Worm (Caenorhabditis elegans) whole organism, L2 larva: Measurements from ENCODE around the gene ztf-1.

Experiments used
- C34F6.9 ChIP-seq: fragments of 150-350 bp; optimal IDR thresholded peaks from 2 replicates; lab custom pipeline; 2014; ENCODE audit warnings: missing biosample characterization, missing genetic modification characterization
- F13H6.1 ChIP-seq: sonication (generic microtip); optimal IDR thresholded peaks from 2 replicates; lab custom pipeline; 2016; ENCODE audit warnings: missing genetic modification characterization, missing compliant biosample characterization
- R02D3.7 ChIP-seq: fragments of 150-350 bp; optimal IDR thresholded peaks from 2 replicates; lab custom pipeline; 2014; ENCODE audit warnings: missing biosample characterization, missing genetic modification characterization
- Y55F3AM.14 ChIP-seq: fragments of 200-800 bp; sonication (Bioruptor generic); optimal IDR thresholded peaks from 2 replicates; lab custom pipeline; 2018; ENCODE audit warnings: mild to moderate bottlenecking, missing genetic modification characterization, missing compliant biosample characterization
- ZK546.5 ChIP-seq: sonication (generic microtip); optimal IDR thresholded peaks from 2 replicates; lab custom pipeline; 2017; ENCODE audit warnings: missing biosample characterization, missing genetic modification characterization
- alr-1 ChIP-seq: fragments of 150-350 bp; optimal IDR thresholded peaks from 2 replicates; lab custom pipeline; 2014; ENCODE audit warnings: missing biosample characterization, missing genetic modification characterization
- aly-2 ChIP-seq: fragments of 150-350 bp; optimal IDR thresholded peaks from 2 replicates; lab custom pipeline; 2014; ENCODE audit warnings: missing biosample characterization, missing genetic modification characterization
- ama-1 ChIP-seq: fragments of 150-350 bp; optimal IDR thresholded peaks from 2 replicates; lab custom pipeline; 2018; ENCODE audit warnings: inconsistent platforms
- blmp-1 ChIP-seq: sonication (generic microtip); optimal IDR thresholded peaks from 2 replicates; lab custom pipeline; 2017; ENCODE audit warnings: missing genetic modification characterization, mild to moderate bottlenecking, missing compliant biosample characterization, antibody characterized with exemption, moderate library complexity; ENCODE audit not compliant: insufficient read depth
- ceh-16 ChIP-seq: fragments of 150-350 bp; optimal IDR thresholded peaks from 2 replicates; lab custom pipeline; 2014; ENCODE audit warnings: missing biosample characterization, missing genetic modification characterization
- ceh-82 ChIP-seq: fragments of 150-350 bp; optimal IDR thresholded peaks from 2 replicates; lab custom pipeline; 2014; ENCODE audit warnings: missing biosample characterization, missing genetic modification characterization
- crh-2 ChIP-seq: sonication (generic microtip); optimal IDR thresholded peaks from 2 replicates; lab custom pipeline; 2017; ENCODE audit warnings: missing biosample characterization, missing genetic modification characterization
- dmd-4 ChIP-seq: sonication (generic microtip); optimal IDR thresholded peaks from 2 replicates; lab custom pipeline; 2017; ENCODE audit warnings: missing biosample characterization, missing genetic modification characterization
- egl-27 ChIP-seq: sonication (generic microtip); optimal IDR thresholded peaks from 3 replicates; lab custom pipeline; 2017; ENCODE audit warnings: missing biosample characterization, missing genetic modification reagents, missing genetic modification characterization
- elt-1 ChIP-seq: fragments of 150-350 bp; optimal IDR thresholded peaks from 2 replicates; lab custom pipeline; 2014; ENCODE audit warnings: missing biosample characterization, missing genetic modification characterization
- elt-3 ChIP-seq: sonication (generic microtip); optimal IDR thresholded peaks from 2 replicates; lab custom pipeline; 2017; ENCODE audit warnings: missing biosample characterization, missing genetic modification characterization
- fos-1 ChIP-seq: fragments of 150-350 bp; optimal IDR thresholded peaks from 2 replicates; lab custom pipeline; 2014; ENCODE audit warnings: missing biosample characterization, missing genetic modification characterization
- gmeb-1 ChIP-seq: fragments of 150-350 bp; optimal IDR thresholded peaks from 2 replicates; lab custom pipeline; 2014; ENCODE audit warnings: missing biosample characterization, missing genetic modification characterization
- lin-11 ChIP-seq: fragments of 150-350 bp; sonication (generic microtip); optimal IDR thresholded peaks from 2 replicates; lab custom pipeline; 2014; ENCODE audit warnings: missing biosample characterization, missing genetic modification characterization, inconsistent platforms, mixed read lengths
- lin-13 ChIP-seq: fragments of 150-350 bp; optimal IDR thresholded peaks from 2 replicates; lab custom pipeline; 2014; ENCODE audit warnings: missing biosample characterization, missing genetic modification reagents, missing genetic modification characterization
- lin-39 ChIP-seq: fragments of 150-350 bp; optimal IDR thresholded peaks from 2 replicates; lab custom pipeline; 2014; ENCODE audit warnings: missing biosample characterization, missing genetic modification reagents, missing genetic modification characterization
- lsy-2 ChIP-seq, 2 experiments: fragments of 150-350 bp in 1 of 2; sonication (generic microtip) in 1 of 2; optimal IDR thresholded peaks; 2 replicates each; lab custom pipeline; 2014 to 2017; ENCODE audit warnings: missing biosample characterization in 2 of 2, missing genetic modification characterization in 2 of 2
- mab-5 ChIP-seq: fragments of 150-350 bp; optimal IDR thresholded peaks from 2 replicates; lab custom pipeline; 2014; ENCODE audit warnings: missing biosample characterization, missing genetic modification characterization
- mbf-1 ChIP-seq: sonication (generic microtip); optimal IDR thresholded peaks from 2 replicates; lab custom pipeline; 2017; ENCODE audit warnings: missing biosample characterization, missing genetic modification characterization
- mdl-1 ChIP-seq, 2 experiments: fragments of 150-350 bp in 1 of 2; sonication (generic microtip) in 1 of 2; optimal IDR thresholded peaks; 2 replicates each; lab custom pipeline; 2017; ENCODE audit warnings: missing biosample characterization in 2 of 2, missing genetic modification characterization in 2 of 2
- nhr-10 ChIP-seq: sonication (generic microtip); optimal IDR thresholded peaks from 2 replicates; lab custom pipeline; 2017; ENCODE audit warnings: missing biosample characterization, missing genetic modification characterization
- nhr-11 ChIP-seq: fragments of 150-350 bp; optimal IDR thresholded peaks from 2 replicates; lab custom pipeline; 2014; ENCODE audit warnings: missing biosample characterization, missing genetic modification characterization
- nhr-12 ChIP-seq: fragments of 150-350 bp; optimal IDR thresholded peaks from 2 replicates; lab custom pipeline; 2014; ENCODE audit warnings: missing biosample characterization, missing genetic modification characterization
- nhr-129 ChIP-seq: fragments of 150-350 bp; optimal IDR thresholded peaks from 2 replicates; lab custom pipeline; 2014; ENCODE audit warnings: missing biosample characterization, missing genetic modification characterization
- nhr-21 ChIP-seq: fragments of 150-350 bp; optimal IDR thresholded peaks from 2 replicates; lab custom pipeline; 2014; ENCODE audit warnings: missing biosample characterization, missing genetic modification characterization
- nhr-23 ChIP-seq: fragments of 150-350 bp; optimal IDR thresholded peaks from 2 replicates; lab custom pipeline; 2014; ENCODE audit warnings: missing biosample characterization, missing genetic modification reagents, missing genetic modification characterization
- nhr-237 ChIP-seq: fragments of 150-350 bp; optimal IDR thresholded peaks from 2 replicates; lab custom pipeline; 2014; ENCODE audit warnings: missing biosample characterization, missing genetic modification characterization
- nhr-25 ChIP-seq: fragments of 150-350 bp; sonication (generic microtip); optimal IDR thresholded peaks from 3 replicates; lab custom pipeline; 2014; ENCODE audit warnings: missing biosample characterization, missing genetic modification characterization
- nhr-6 ChIP-seq: fragments of 150-350 bp; optimal IDR thresholded peaks from 2 replicates; lab custom pipeline; 2014; ENCODE audit warnings: missing biosample characterization, missing genetic modification characterization
- nhr-77 ChIP-seq: fragments of 150-350 bp; optimal IDR thresholded peaks from 2 replicates; lab custom pipeline; 2014; ENCODE audit warnings: missing biosample characterization, missing genetic modification characterization
- peb-1 ChIP-seq: fragments of 150-350 bp; optimal IDR thresholded peaks from 2 replicates; lab custom pipeline; 2014; ENCODE audit warnings: missing biosample characterization, missing genetic modification characterization
- sem-4 ChIP-seq: fragments of 150-350 bp; optimal IDR thresholded peaks from 2 replicates; lab custom pipeline; 2014; ENCODE audit warnings: missing biosample characterization, missing genetic modification reagents, missing genetic modification characterization
- skn-1 ChIP-seq: sonication (generic microtip); optimal IDR thresholded peaks from 2 replicates; lab custom pipeline; 2017; ENCODE audit warnings: missing biosample characterization, missing genetic modification characterization
- sma-3 ChIP-seq: sonication (generic microtip); optimal IDR thresholded peaks from 2 replicates; lab custom pipeline; 2016; ENCODE audit warnings: missing genetic modification reagents, missing genetic modification characterization, missing compliant biosample characterization
- sma-9 ChIP-seq, 2 experiments: fragments of 150-350 bp in 1 of 2; sonication (generic microtip) in 1 of 2; optimal IDR thresholded peaks; 2 replicates each; lab custom pipeline; 2014 to 2016; ENCODE audit warnings: missing genetic modification characterization in 2 of 2, mild to moderate bottlenecking in 1 of 2, missing biosample characterization in 1 of 2, missing compliant biosample characterization in 1 of 2, missing genetic modification reagents in 1 of 2, moderate library complexity in 1 of 2
- snpc-4 ChIP-seq: fragments of 150-350 bp; optimal IDR thresholded peaks from 2 replicates; lab custom pipeline; 2014; ENCODE audit warnings: missing biosample characterization, missing genetic modification characterization
- unc-39 ChIP-seq: fragments of 150-350 bp; optimal IDR thresholded peaks from 2 replicates; lab custom pipeline; 2014; ENCODE audit warnings: missing biosample characterization, missing genetic modification characterization
- unc-55 ChIP-seq: fragments of 150-350 bp; sonication (generic microtip); optimal IDR thresholded peaks from 3 replicates; lab custom pipeline; 2014; ENCODE audit warnings: missing biosample characterization, missing genetic modification reagents, missing genetic modification characterization
- unc-62 ChIP-seq: fragments of 150-350 bp; optimal IDR thresholded peaks from 2 replicates; lab custom pipeline; 2014; ENCODE audit warnings: missing biosample characterization, missing genetic modification reagents, missing genetic modification characterization
- zag-1 ChIP-seq: fragments of 150-350 bp; optimal IDR thresholded peaks from 2 replicates; lab custom pipeline; 2014; ENCODE audit warnings: missing biosample characterization, missing genetic modification characterization
- ztf-1 ChIP-seq: fragments of 200-800 bp; sonication (Bioruptor generic); conservative IDR thresholded peaks from 2 replicates; pipeline ENCODE4 v1.3.6; 2022; ENCODE audit warnings: missing genetic modification characterization, missing compliant biosample characterization
- ztf-11 ChIP-seq: sonication (generic microtip); optimal IDR thresholded peaks from 2 replicates; lab custom pipeline; 2017; ENCODE audit warnings: missing biosample characterization, missing genetic modification characterization
- ztf-4 ChIP-seq: fragments of 150-350 bp; optimal IDR thresholded peaks from 2 replicates; lab custom pipeline; 2014; ENCODE audit warnings: missing biosample characterization, missing genetic modification characterization

Gene ztf-1

DNA sequence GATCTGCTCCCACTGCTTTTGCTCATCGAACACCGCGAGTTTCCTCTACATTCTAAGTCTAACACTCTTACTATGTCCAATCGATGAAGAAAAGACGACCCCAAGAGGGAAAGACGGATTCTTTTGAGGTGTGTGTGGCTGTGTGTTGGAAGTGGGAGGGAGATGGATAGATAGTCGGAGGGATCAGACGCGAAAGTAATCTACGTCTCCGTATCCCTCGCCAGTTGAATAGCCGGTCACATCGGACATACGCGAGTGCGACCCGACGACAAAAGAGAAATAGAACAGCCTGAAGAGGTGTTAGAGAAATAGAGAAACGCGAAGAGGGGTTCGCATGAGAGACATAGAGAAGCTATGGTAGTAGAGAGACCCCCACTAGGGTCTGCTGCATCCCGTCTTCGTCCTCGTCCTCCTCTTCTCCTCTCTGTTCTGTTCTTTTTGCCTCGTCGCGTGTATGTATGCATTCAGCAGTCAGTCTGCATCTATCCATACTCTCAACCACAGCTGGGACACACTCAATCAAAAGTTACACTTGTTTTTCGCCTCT lies 3.5 kb upstream of the ztf-1 start:
- TF ChIP-seq snpc-4 (tag; lab: Kevin White, UChicago) (peak; percentile 95), nhr-129 (tag; lab: Kevin White, UChicago) (peak; percentile 90), zag-1 (peak; percentile 98), ama-1 (peak; percentile 82), fos-1 (tag; lab: Kevin White, UChicago) (peak; percentile 97), ztf-4 (peak; percentile 96), elt-3 (no peak), lin-39 (tag; lab: Kevin White, UChicago) (peak; percentile 48), ztf-11 (tag; lab: Kevin White, UChicago) (peak; percentile 13), ZK546.5 (tag; lab: Kevin White, UChicago) (peak; percentile 63), dmd-4 (tag; lab: Kevin White, UChicago) (no peak), blmp-1 (tag; lab: Kevin White, UChicago) (peak; percentile 87), mab-5 (tag; lab: Kevin White, UChicago) (peak; percentile 87), aly-2 (tag; lab: Kevin White, UChicago) (no peak), crh-2 (tag; lab: Kevin White, UChicago) (peak; percentile 96), elt-1 (tag; lab: Kevin White, UChicago) (no peak), nhr-25 (tag; lab: Kevin White, UChicago) (peak; percentile 97), lsy-2 (tag; optimal IDR thresholded peaks at IDR 0.05; lab: Kevin White, UChicago) (peak; percentile 83 to 95), nhr-10 (tag; lab: Kevin White, UChicago) (peak; percentile 29), alr-1 (tag; lab: Kevin White, UChicago) (peak; percentile 85), sma-3 (GFP tag; lab: Kevin White, UChicago) (peak; percentile 96), ztf-1 (no peak), Y55F3AM.14 (peak; percentile 94), lin-13 (GFP tag; lab: Kevin White, UChicago) (peak; percentile 95), nhr-6 (tag; lab: Kevin White, UChicago) (peak; percentile 94), unc-62 (peak; percentile 98), unc-55 (GFP tag; lab: Kevin White, UChicago) (peak; percentile 96), nhr-237 (tag; lab: Kevin White, UChicago) (peak; percentile 54), mdl-1 (tag; optimal IDR thresholded peaks at IDR 0.05; lab: Kevin White, UChicago) (peak; percentile 91 to 94), nhr-23 (tag; lab: Kevin White, UChicago) (no peak), nhr-12 (tag; lab: Kevin White, UChicago) (no peak), gmeb-1 (tag; lab: Kevin White, UChicago) (peak; percentile 77), sma-9 (GFP tag; optimal IDR thresholded peaks at IDR 0.05; lab: Kevin White, UChicago) (peak; percentile 99), sma-9 (tag; optimal IDR thresholded peaks at IDR 0.05; lab: Kevin White, UChicago) (peak; percentile 84), peb-1 (no peak), nhr-21 (tag; lab: Kevin White, UChicago) (peak; percentile 98), nhr-77 (peak; percentile 65), R02D3.7 (tag; lab: Kevin White, UChicago) (peak; percentile 31), unc-39 (tag; lab: Kevin White, UChicago) (peak; percentile 64), ceh-82 (tag; lab: Kevin White, UChicago) (peak; percentile 39), ceh-16 (tag; lab: Kevin White, UChicago) (peak; percentile 67), egl-27 (tag; lab: Kevin White, UChicago) (peak; percentile 97), nhr-11 (no peak), C34F6.9 (peak; percentile 97), lin-11 (peak; percentile 87), F13H6.1 (tag; lab: Kevin White, UChicago) (peak; percentile 99), mbf-1 (tag; lab: Kevin White, UChicago) (no peak), skn-1 (tag; lab: Kevin White, UChicago) (no peak), sem-4 (peak; percentile 98)
